Worm (Caenorhabditis elegans): ENCODE results near the gene C01G12.13.

- no peak for TF ChIP-seq sptf-1 (tag; optimal IDR thresholded peaks at IDR 0.05)
- no peak for TF ChIP-seq sup-37 (GFP tag; optimal IDR thresholded peaks at IDR 0.05)
- TF ChIP-seq ztf-11 (tag; optimal IDR thresholded peaks at IDR 0.05), result no peak
- no peak for TF ChIP-seq egl-27 (tag; optimal IDR thresholded peaks at IDR 0.05)
- no peak for TF ChIP-seq aly-2 (tag; optimal IDR thresholded peaks at IDR 0.05)
- no peak for TF ChIP-seq hpl-2 (GFP tag; optimal IDR thresholded peaks at IDR 0.05)
- no peak for TF ChIP-seq nhr-237 (tag; optimal IDR thresholded peaks at IDR 0.05)
Measured at ce11 chrII:14576429-14576828, at the start of gene C01G12.13.

Measured in whole organism, L1 larva.